Worm (Caenorhabditis elegans) whole organism, late embryonic: ENCODE data around the gene K09B11.4.

Source experiments
- ceh-2 ChIP-seq: sonication (generic microtip); optimal IDR thresholded peaks from 2 replicates; lab custom pipeline; 2016; ENCODE audit warnings: missing genotype, missing genetic modification characterization, missing compliant biosample characterization
- ceh-9 ChIP-seq: sonication (generic microtip); optimal IDR thresholded peaks from 2 replicates; lab custom pipeline; 2016; ENCODE audit warnings: mild to moderate bottlenecking, missing genetic modification characterization, inconsistent platforms, missing compliant biosample characterization
- eyg-1 ChIP-seq: sonication (generic microtip); optimal IDR thresholded peaks from 2 replicates; lab custom pipeline; 2016; ENCODE audit warnings: missing genotype, missing genetic modification characterization, missing compliant biosample characterization
- pqm-1 ChIP-seq: sonication (generic microtip); optimal IDR thresholded peaks from 2 replicates; lab custom pipeline; 2016; ENCODE audit warnings: missing genetic modification characterization, missing compliant biosample characterization
- sdc-2 ChIP-seq: sonication (generic microtip); optimal IDR thresholded peaks from 2 replicates; lab custom pipeline; 2016; ENCODE audit warnings: missing genotype, missing genetic modification characterization, missing compliant biosample characterization
- sox-2 ChIP-seq: fragments of 200-800 bp; sonication (Bioruptor generic); IDR thresholded peaks from 2 replicates; pipeline ENCODE4 v1.3.6; 2022; ENCODE audit warnings: missing genetic modification reagents, missing genetic modification characterization, missing compliant biosample characterization
- sox-4 ChIP-seq: sonication (generic microtip); optimal IDR thresholded peaks from 2 replicates; lab custom pipeline; 2017; ENCODE audit warnings: mild to moderate bottlenecking, missing genetic modification characterization, inconsistent platforms, missing compliant biosample characterization

ce11 chrIV:13445275-13445674, 15.9 kb downstream of the K09B11.4 start, which contains the start of gene mam-3:
- TF ChIP-seq pqm-1 (tag; lab: Kevin White, UChicago), result no peak
- no peak for TF ChIP-seq eyg-1 (tag; lab: Kevin White, UChicago)
- TF ChIP-seq ceh-9, result no peak
- TF ChIP-seq sox-4, result no peak
- TF ChIP-seq ceh-2 (tag; lab: Kevin White, UChicago), result no peak
- TF ChIP-seq sdc-2 (tag; lab: Kevin White, UChicago), result no peak
- TF ChIP-seq sox-2 (GFP tag; lab: Robert Waterston, UW), result no peak
